Worm (Caenorhabditis elegans) whole organism, young adult: ENCODE results near the gene ugt-19.

ENCODE experiments used
- C17E4.6 ChIP-seq: fragments of 200-800 bp; sonication (Bioruptor generic); IDR thresholded peaks from 2 replicates; pipeline ENCODE4 v1.3.6; 2022; ENCODE audit warnings: missing genetic modification reagents, missing genetic modification characterization, missing compliant biosample characterization
- F22D6.2 ChIP-seq: sonication (generic microtip); optimal IDR thresholded peaks from 2 replicates; lab custom pipeline; 2016; ENCODE audit warnings: mild to moderate bottlenecking, missing genetic modification characterization, missing compliant biosample characterization
- F23B12.7 ChIP-seq: sonication (generic microtip); optimal IDR thresholded peaks from 2 replicates; lab custom pipeline; 2017; ENCODE audit warnings: missing genetic modification characterization, mild to moderate bottlenecking, missing compliant biosample characterization, antibody characterized with exemption, moderate library complexity; ENCODE audit not compliant: insufficient read depth
- F39B2.1 ChIP-seq: fragments of 200-800 bp; sonication (Bioruptor generic); IDR thresholded peaks from 2 replicates; pipeline ENCODE4 v1.3.6; 2022; ENCODE audit warnings: missing genetic modification reagents, missing genetic modification characterization, missing compliant biosample characterization
- T07F8.4 ChIP-seq: sonication (generic microtip); optimal IDR thresholded peaks from 2 replicates; lab custom pipeline; 2016; ENCODE audit warnings: mild to moderate bottlenecking, missing genetic modification characterization, moderate library complexity, missing compliant biosample characterization
- Y53G8AR.9 ChIP-seq: fragments of 200-800 bp; sonication (Bioruptor generic); conservative IDR thresholded peaks from 2 replicates; pipeline ENCODE4 v1.3.6; 2022; ENCODE audit warnings: missing genetic modification reagents, missing genetic modification characterization, missing compliant biosample characterization
- akir-1 ChIP-seq: fragments of 200-800 bp; sonication (Bioruptor generic); optimal IDR thresholded peaks from 2 replicates; lab custom pipeline; 2018; ENCODE audit warnings: mild to moderate bottlenecking, missing genetic modification characterization, moderate library complexity, missing compliant biosample characterization
- aptf-3 ChIP-seq: fragments of 200-800 bp; sonication (Bioruptor generic); IDR thresholded peaks from 2 replicates; pipeline ENCODE4 v1.3.6; 2022; ENCODE audit warnings: missing genetic modification characterization, missing compliant biosample characterization
- bed-2 ChIP-seq: fragments of 200-800 bp; sonication (Bioruptor generic); IDR thresholded peaks from 2 replicates; pipeline ENCODE4 v1.3.6; 2022; ENCODE audit warnings: missing genetic modification reagents, missing genetic modification characterization, missing compliant biosample characterization
- ceh-27 ChIP-seq: fragments of 200-800 bp; sonication (Bioruptor generic); optimal IDR thresholded peaks from 2 replicates; lab custom pipeline; 2018; ENCODE audit warnings: mild to moderate bottlenecking, missing genetic modification characterization, moderate library complexity, missing compliant biosample characterization
- ceh-40 ChIP-seq: fragments of 200-800 bp; sonication (Bioruptor generic); IDR thresholded peaks from 2 replicates; pipeline ENCODE4 v1.3.6; 2022; ENCODE audit warnings: missing genetic modification characterization, missing compliant biosample characterization
- die-1 ChIP-seq: sonication (generic microtip); optimal IDR thresholded peaks from 2 replicates; lab custom pipeline; 2016; ENCODE audit warnings: missing genotype, mild to moderate bottlenecking, missing genetic modification characterization, missing compliant biosample characterization
- dox-1 ChIP-seq: fragments of 200-800 bp; sonication (Bioruptor generic); IDR thresholded peaks from 2 replicates; pipeline ENCODE4 v1.3.6; 2022; ENCODE audit warnings: missing genetic modification reagents, missing genetic modification characterization, missing compliant biosample characterization
- dpff-1 ChIP-seq: sonication (generic microtip); optimal IDR thresholded peaks from 2 replicates; lab custom pipeline; 2017; ENCODE audit warnings: mild to moderate bottlenecking, missing genetic modification characterization, missing compliant biosample characterization
- egl-18 ChIP-seq: fragments of 200-800 bp; sonication (Bioruptor generic); IDR thresholded peaks from 2 replicates; pipeline ENCODE4 v1.3.6; 2022; ENCODE audit warnings: missing genetic modification reagents, missing genetic modification characterization, missing compliant biosample characterization
- egl-44 ChIP-seq: fragments of 200-800 bp; sonication (Bioruptor generic); IDR thresholded peaks from 2 replicates; pipeline ENCODE4 v1.3.6; 2022; ENCODE audit warnings: missing genetic modification reagents, missing genetic modification characterization, missing compliant biosample characterization
- him-1 ChIP-seq: sonication (generic microtip); optimal IDR thresholded peaks from 2 replicates; lab custom pipeline; 2016; ENCODE audit warnings: missing genotype, missing genetic modification reagents, missing genetic modification characterization, missing compliant biosample characterization
- hsf-1 ChIP-seq: fragments of 200-800 bp; sonication (Bioruptor generic); IDR thresholded peaks from 2 replicates; pipeline ENCODE4 v1.3.6; 2022; ENCODE audit warnings: missing genetic modification reagents, missing genetic modification characterization, missing compliant biosample characterization
- lin-26 ChIP-seq: fragments of 200-800 bp; sonication (Bioruptor generic); IDR thresholded peaks from 2 replicates; pipeline ENCODE4 v1.3.6; 2022; ENCODE audit warnings: missing genetic modification reagents, missing genetic modification characterization, missing compliant biosample characterization
- lin-35 ChIP-seq, 3 experiments: fragments of 150-350 bp in 2 of 3; sonication (generic microtip) in 1 of 3; optimal IDR thresholded peaks; 2 replicates each; lab custom pipeline; 2014 to 2018; ENCODE audit warnings: missing biosample characterization in 3 of 3, missing genetic modification characterization in 3 of 3, missing genetic modification reagents in 3 of 3
- lir-1 ChIP-seq: fragments of 200-800 bp; sonication (Bioruptor generic); conservative IDR thresholded peaks from 2 replicates; pipeline ENCODE4 v1.3.6; 2022; ENCODE audit warnings: missing genetic modification reagents, missing genetic modification characterization, missing compliant biosample characterization
- lsy-27 ChIP-seq: sonication (generic microtip); optimal IDR thresholded peaks from 2 replicates; lab custom pipeline; 2017; ENCODE audit warnings: missing genetic modification characterization, mild to moderate bottlenecking, missing compliant biosample characterization, antibody characterized with exemption, missing genotype, borderline replicate concordance; ENCODE audit not compliant: insufficient read depth
- madf-10 ChIP-seq: sonication (generic microtip); optimal IDR thresholded peaks from 2 replicates; lab custom pipeline; 2016; ENCODE audit warnings: mild to moderate bottlenecking, missing genetic modification characterization, missing compliant biosample characterization
- madf-3 ChIP-seq: fragments of 200-800 bp; sonication (Bioruptor generic); IDR thresholded peaks from 2 replicates; pipeline ENCODE4 v1.3.6; 2022; ENCODE audit warnings: missing genetic modification reagents, missing genetic modification characterization, missing compliant biosample characterization
- madf-8 ChIP-seq: fragments of 200-800 bp; sonication (Bioruptor generic); conservative IDR thresholded peaks from 2 replicates; pipeline ENCODE4 v1.3.6; 2022; ENCODE audit warnings: missing genetic modification reagents, missing genetic modification characterization, missing compliant biosample characterization
- mcd-1 ChIP-seq: fragments of 200-800 bp; sonication (Bioruptor generic); IDR thresholded peaks from 2 replicates; pipeline ENCODE4 v1.3.6; 2022; ENCODE audit warnings: missing genetic modification reagents, missing genetic modification characterization, missing compliant biosample characterization
- mel-28 ChIP-seq: sonication (generic microtip); optimal IDR thresholded peaks from 2 replicates; lab custom pipeline; 2016; ENCODE audit warnings: borderline replicate concordance, mild to moderate bottlenecking, missing genetic modification characterization, missing compliant biosample characterization
- mes-4 ChIP-seq: sonication (generic microtip); optimal IDR thresholded peaks from 2 replicates; lab custom pipeline; 2016; ENCODE audit warnings: missing genotype, missing genetic modification characterization, missing compliant biosample characterization
- mxl-1 ChIP-seq: sonication (generic microtip); optimal IDR thresholded peaks from 2 replicates; lab custom pipeline; 2016; ENCODE audit warnings: missing genetic modification characterization, missing compliant biosample characterization
- nfya-1 ChIP-seq: sonication (generic microtip); optimal IDR thresholded peaks from 2 replicates; lab custom pipeline; 2017; ENCODE audit warnings: antibody characterized with exemption, missing compliant biosample characterization, missing genetic modification characterization, borderline replicate concordance; ENCODE audit not compliant: insufficient read depth
- nfya-2 ChIP-seq: fragments of 200-800 bp; sonication (Bioruptor generic); IDR thresholded peaks from 2 replicates; pipeline ENCODE4 v1.3.6; 2022; ENCODE audit warnings: missing genetic modification reagents, missing genetic modification characterization, missing compliant biosample characterization
- nhr-120 ChIP-seq: fragments of 200-800 bp; sonication (Bioruptor generic); IDR thresholded peaks from 2 replicates; pipeline ENCODE4 v1.3.6; 2022; ENCODE audit warnings: missing genetic modification characterization, missing compliant biosample characterization
- nhr-27 ChIP-seq: fragments of 200-800 bp; sonication (Bioruptor generic); optimal IDR thresholded peaks from 2 replicates; lab custom pipeline; 2018; ENCODE audit warnings: mild to moderate bottlenecking, missing genetic modification characterization, moderate library complexity, missing compliant biosample characterization
- nhr-80 ChIP-seq: sonication (generic microtip); optimal IDR thresholded peaks from 2 replicates; lab custom pipeline; 2016; ENCODE audit warnings: missing genetic modification characterization, missing compliant biosample characterization
- nhr-90 ChIP-seq: sonication (generic microtip); optimal IDR thresholded peaks from 2 replicates; lab custom pipeline; 2016; ENCODE audit warnings: missing genotype, mild to moderate bottlenecking, missing genetic modification characterization, missing compliant biosample characterization
- pbrm-1 ChIP-seq: fragments of 200-800 bp; sonication (Bioruptor generic); IDR thresholded peaks from 2 replicates; pipeline ENCODE4 v1.3.6; 2022; ENCODE audit warnings: missing genetic modification reagents, missing genetic modification characterization, missing compliant biosample characterization
- rpc-1 ChIP-seq, 2 experiments: fragments of 150-350 bp in 1 of 2; sonication (generic microtip) in 1 of 2; optimal IDR thresholded peaks; 2 replicates each; lab custom pipeline; 2014 to 2018; ENCODE audit warnings: missing biosample characterization in 1 of 2, missing genetic modification characterization in 1 of 2, missing genetic modification reagents in 1 of 2, missing genotype in 1 of 2
- snpc-1.1 ChIP-seq: sonication (generic microtip); optimal IDR thresholded peaks from 2 replicates; lab custom pipeline; 2017; ENCODE audit warnings: missing genetic modification characterization, mild to moderate bottlenecking, missing compliant biosample characterization, antibody characterized with exemption, moderate library complexity, missing genotype, missing genetic modification reagents; ENCODE audit not compliant: insufficient read depth
- snpc-1.3 ChIP-seq: sonication (generic microtip); optimal IDR thresholded peaks from 2 replicates; lab custom pipeline; 2017; ENCODE audit warnings: missing genetic modification characterization, mild to moderate bottlenecking, missing compliant biosample characterization, antibody characterized with exemption, moderate library complexity, missing genotype, missing genetic modification reagents; ENCODE audit not compliant: insufficient read depth
- snpc-3.4 ChIP-seq: sonication (generic microtip); optimal IDR thresholded peaks from 2 replicates; lab custom pipeline; 2017; ENCODE audit warnings: missing genetic modification characterization, mild to moderate bottlenecking, missing compliant biosample characterization, antibody characterized with exemption, moderate library complexity, missing genotype, missing genetic modification reagents
- tbp1 ChIP-seq: fragments of 200-800 bp; sonication (Bioruptor generic); optimal IDR thresholded peaks from 2 replicates; lab custom pipeline; 2018; ENCODE audit warnings: mild to moderate bottlenecking, missing genetic modification characterization, missing compliant biosample characterization
- unc-130 ChIP-seq: sonication (generic microtip); optimal IDR thresholded peaks from 2 replicates; lab custom pipeline; 2016; ENCODE audit warnings: missing genetic modification reagents, missing genetic modification characterization, missing compliant biosample characterization
- xnd-1 ChIP-seq: sonication (generic microtip); optimal IDR thresholded peaks from 2 replicates; lab custom pipeline; 2016; ENCODE audit warnings: missing genotype, missing genetic modification reagents, missing genetic modification characterization, missing compliant biosample characterization
- ztf-26 ChIP-seq: sonication (generic microtip); optimal IDR thresholded peaks from 2 replicates; lab custom pipeline; 2017; ENCODE audit warnings: missing genetic modification characterization, missing compliant biosample characterization

Gene ugt-19

ce11 chrIV:6117741-6118265, 38.1 kb upstream of the ugt-19 start, which contains the start of gene zen-4 (continued):
- TF ChIP-seq F22D6.2 (tag; lab: Kevin White, UChicago) = no peak
- peak; percentile 97 for TF ChIP-seq snpc-3.4 (tag; lab: Kevin White, UChicago)
- peak; percentile 86 for TF ChIP-seq snpc-1.3 (tag; lab: Kevin White, UChicago)
- no peak for TF ChIP-seq nhr-90 (tag; lab: Kevin White, UChicago)
- TF ChIP-seq lin-26 (GFP tag; lab: Robert Waterston, UW) = peak; percentile 84
- no peak for TF ChIP-seq nhr-120 (GFP tag; lab: Robert Waterston, UW)
- no peak for TF ChIP-seq egl-44
- TF ChIP-seq nfya-1 (tag; lab: Kevin White, UChicago) = no peak
- TF ChIP-seq mes-4 = peak; percentile 90
- no peak for TF ChIP-seq lir-1 (GFP tag; lab: Robert Waterston, UW)
- peak; percentile 66 for TF ChIP-seq xnd-1 (tag; lab: Kevin White, UChicago)
- TF ChIP-seq lsy-27 = no peak
- no peak for TF ChIP-seq dpff-1 (tag; lab: Kevin White, UChicago)
- peak; percentile 82 for TF ChIP-seq unc-130 (GFP tag; lab: Kevin White, UChicago)
- no peak for TF ChIP-seq mel-28
- no peak for TF ChIP-seq mxl-1
- TF ChIP-seq dox-1 (GFP tag; lab: Robert Waterston, UW) = no peak; the same call in 1 of the 2 replicates
- peak; percentile 97 for TF ChIP-seq snpc-1.1 (tag; lab: Kevin White, UChicago)
- TF ChIP-seq mcd-1 (GFP tag; lab: Robert Waterston, UW) = peak; percentile 85
- peak; percentile 100 for TF ChIP-seq pbrm-1 (GFP tag; lab: Robert Waterston, UW)
- peak; percentile 93 for TF ChIP-seq him-1 (tag; lab: Kevin White, UChicago)
- no peak for TF ChIP-seq egl-18 (GFP tag; lab: Robert Waterston, UW)
- no peak for TF ChIP-seq nhr-27 (tag; lab: Kevin White, UChicago)
- no peak for TF ChIP-seq madf-10
- TF ChIP-seq T07F8.4 (tag; lab: Kevin White, UChicago) = peak; percentile 36
- peak; percentile 84 for TF ChIP-seq madf-3
- no peak for TF ChIP-seq ceh-27 (GFP tag; lab: Kevin White, UChicago)
- no peak for TF ChIP-seq nhr-80 (tag; lab: Kevin White, UChicago)
- TF ChIP-seq F39B2.1 (GFP tag; lab: Robert Waterston, UW) = peak; percentile 67; the same call in 1 of the 2 replicates
- no peak for TF ChIP-seq ztf-26
- peak; percentile 90 for TF ChIP-seq C17E4.6
- TF ChIP-seq lin-35 (GFP tag; optimal IDR thresholded peaks at IDR 0.05; lab: Kevin White, UChicago) = no peak
- TF ChIP-seq madf-8 (GFP tag; lab: Robert Waterston, UW) = peak; percentile 75
- no peak for TF ChIP-seq die-1 (tag; lab: Kevin White, UChicago)
- peak; percentile 90 for TF ChIP-seq Y53G8AR.9 (GFP tag; lab: Robert Waterston, UW)
- 0 out of 2 replicates have a peak, but pooled peaks have one; percentile 68 for TF ChIP-seq nfya-2 (GFP tag; lab: Robert Waterston, UW)
- TF ChIP-seq ceh-40 (GFP tag; lab: Robert Waterston, UW) = no peak
- no peak for TF ChIP-seq akir-1 (GFP tag; lab: Kevin White, UChicago)
- TF ChIP-seq aptf-3 = 0 out of 2 replicates have a peak, but pooled peaks have one; percentile 51
- TF ChIP-seq hsf-1 (GFP tag; lab: Robert Waterston, UW) = peak; percentile 82
- TF ChIP-seq tbp1 = peak; percentile 82
- TF ChIP-seq bed-2 (GFP tag; lab: Robert Waterston, UW) = no peak
- peak; percentile 24 for TF ChIP-seq F23B12.7 (tag; lab: Kevin White, UChicago)
- TF ChIP-seq rpc-1 (optimal IDR thresholded peaks at IDR 0.05; lab: Kevin White, UChicago) = no peak
- TF ChIP-seq rpc-1 (tag; optimal IDR thresholded peaks at IDR 0.05; lab: Kevin White, UChicago) = peak; percentile 1
- TF ChIP-seq, all 124 proteins: peak for 59
